Fruit fly (Drosophila melanogaster) whole organism, prepupa: Measurements from ENCODE around the gene CheB93a.
A peak's percentile ranks its signal among the peaks of the same experiment; 100 is the strongest.

Source experiments
- Blimp-1 ChIP-seq: fragments of 200-800 bp; sonication (Bioruptor generic); optimal IDR thresholded peaks from 3 replicates; lab custom pipeline; 2017; ENCODE audit warnings: missing biosample characterization, missing genetic modification characterization, mild to moderate bottlenecking, moderate library complexity, missing genetic modification reagents
- CG10631 ChIP-seq: fragments of 200-800 bp; sonication (Bioruptor generic); optimal IDR thresholded peaks from 2 replicates; lab custom pipeline; 2016; ENCODE audit warnings: missing biosample characterization, missing genetic modification characterization
- CG10669 ChIP-seq: fragments of 200-800 bp; sonication (Bioruptor generic); optimal IDR thresholded peaks from 3 replicates; lab custom pipeline; 2018; ENCODE audit warnings: missing biosample characterization, mild to moderate bottlenecking, missing genetic modification characterization, moderate library complexity
- CG11294 ChIP-seq: fragments of 200-800 bp; sonication (Bioruptor generic); IDR thresholded peaks from 2 replicates; pipeline ENCODE4 v1.3.6; 2022; ENCODE audit warnings: missing biosample characterization, missing genetic modification characterization
- CG11762 ChIP-seq: fragments of 200-800 bp; sonication (Bioruptor generic); optimal IDR thresholded peaks from 3 replicates; lab custom pipeline; 2016; ENCODE audit warnings: missing biosample characterization, missing genetic modification characterization; ENCODE audit not compliant: insufficient read depth
- CG11902 ChIP-seq: fragments of 200-800 bp; sonication (Bioruptor generic); optimal IDR thresholded peaks from 3 replicates; lab custom pipeline; 2016; ENCODE audit warnings: missing biosample characterization, missing genetic modification characterization
- CG15336 ChIP-seq: fragments of 200-800 bp; sonication (Bioruptor generic); IDR thresholded peaks from 2 replicates; pipeline ENCODE4 v1.3.6; 2022; ENCODE audit warnings: missing biosample characterization, missing genetic modification characterization
- CG16779 ChIP-seq: fragments of 200-800 bp; sonication (Bioruptor generic); optimal IDR thresholded peaks from 3 replicates; lab custom pipeline; 2017; ENCODE audit warnings: missing biosample characterization, mild to moderate bottlenecking, missing genetic modification characterization
- CG3032 ChIP-seq: fragments of 200-800 bp; optimal IDR thresholded peaks from 2 replicates; lab custom pipeline; 2019; ENCODE audit warnings: missing biosample characterization, mild to moderate bottlenecking, missing genetic modification characterization, moderate library complexity
- CG31627 ChIP-seq: fragments of 200-800 bp; sonication (Bioruptor generic); optimal IDR thresholded peaks from 3 replicates; lab custom pipeline; 2016; ENCODE audit warnings: missing biosample characterization, missing genetic modification characterization
- CG32006 ChIP-seq: fragments of 200-800 bp; sonication (Bioruptor generic); optimal IDR thresholded peaks from 3 replicates; lab custom pipeline; 2017; ENCODE audit warnings: missing biosample characterization, mild to moderate bottlenecking, missing genetic modification characterization
- CG3919 ChIP-seq: fragments of 200-800 bp; sonication (Bioruptor generic); optimal IDR thresholded peaks from 3 replicates; lab custom pipeline; 2016; ENCODE audit warnings: missing biosample characterization, missing genetic modification characterization
- CG6276 ChIP-seq: fragments of 200-800 bp; sonication (Bioruptor generic); optimal IDR thresholded peaks from 2 replicates; lab custom pipeline; 2017; ENCODE audit warnings: missing biosample characterization, mild to moderate bottlenecking, missing genetic modification characterization
- CG6808 ChIP-seq: fragments of 200-800 bp; sonication (Bioruptor generic); optimal IDR thresholded peaks from 3 replicates; lab custom pipeline; 2017; ENCODE audit warnings: missing biosample characterization, missing genetic modification characterization, mild to moderate bottlenecking, moderate library complexity, missing genetic modification reagents
- CG7368 ChIP-seq: fragments of 200-800 bp; sonication (Bioruptor generic); optimal IDR thresholded peaks from 3 replicates; lab custom pipeline; 2016; ENCODE audit warnings: missing biosample characterization, missing genetic modification characterization
- CG8319 ChIP-seq: fragments of 200-800 bp; sonication (Bioruptor generic); optimal IDR thresholded peaks from 3 replicates; lab custom pipeline; 2016; ENCODE audit warnings: missing biosample characterization, missing genetic modification characterization
- CG8632 ChIP-seq: fragments of 200-800 bp; sonication (Bioruptor generic); optimal IDR thresholded peaks from 3 replicates; lab custom pipeline; 2016; ENCODE audit warnings: missing biosample characterization, missing genetic modification characterization
- CG9139 ChIP-seq: fragments of 200-800 bp; sonication (Bioruptor generic); optimal IDR thresholded peaks from 3 replicates; lab custom pipeline; 2017; ENCODE audit warnings: missing biosample characterization, mild to moderate bottlenecking, missing genetic modification characterization
- Eip75B ChIP-seq: fragments of 200-800 bp; sonication (Bioruptor generic); optimal IDR thresholded peaks from 3 replicates; lab custom pipeline; 2016; ENCODE audit warnings: missing biosample characterization, missing genetic modification characterization
- Eip93F ChIP-seq: fragments of 200-800 bp; sonication (Bioruptor generic); optimal IDR thresholded peaks from 2 replicates; lab custom pipeline; 2016; ENCODE audit warnings: missing biosample characterization, mild to moderate bottlenecking, missing genetic modification characterization
- Ets21C ChIP-seq: fragments of 200-800 bp; sonication (Bioruptor generic); optimal IDR thresholded peaks from 3 replicates; lab custom pipeline; 2016; ENCODE audit warnings: missing biosample characterization, missing genetic modification characterization
- Hr39 ChIP-seq: fragments of 200-800 bp; sonication (Bioruptor generic); optimal IDR thresholded peaks from 2 replicates; lab custom pipeline; 2016; ENCODE audit warnings: missing biosample characterization, missing genetic modification characterization
- Lpt ChIP-seq: fragments of 200-800 bp; sonication (Bioruptor generic); optimal IDR thresholded peaks from 3 replicates; lab custom pipeline; 2016; ENCODE audit warnings: missing biosample characterization, missing genetic modification characterization
- Met ChIP-seq: fragments of 200-800 bp; sonication (Bioruptor generic); optimal IDR thresholded peaks from 3 replicates; lab custom pipeline; 2016; ENCODE audit warnings: missing biosample characterization, missing genetic modification characterization
- OdsH ChIP-seq: fragments of 200-800 bp; sonication (Bioruptor generic); optimal IDR thresholded peaks from 3 replicates; lab custom pipeline; 2016; ENCODE audit warnings: missing biosample characterization, missing genetic modification characterization
- Smox ChIP-seq: fragments of 200-800 bp; sonication (Bioruptor generic); optimal IDR thresholded peaks from 3 replicates; lab custom pipeline; 2016; ENCODE audit warnings: missing biosample characterization, missing genetic modification characterization
- Sox14 ChIP-seq: fragments of 200-800 bp; sonication (Bioruptor generic); optimal IDR thresholded peaks from 3 replicates; lab custom pipeline; 2016; ENCODE audit warnings: missing biosample characterization, missing genetic modification characterization
- achi ChIP-seq: fragments of 200-800 bp; sonication (Bioruptor generic); optimal IDR thresholded peaks from 3 replicates; lab custom pipeline; 2016; ENCODE audit warnings: missing biosample characterization, missing genetic modification characterization
- cyc ChIP-seq: fragments of 200-800 bp; sonication (Bioruptor generic); optimal IDR thresholded peaks from 3 replicates; lab custom pipeline; 2016; ENCODE audit warnings: missing biosample characterization, missing genetic modification characterization
- dac ChIP-seq: fragments of 200-800 bp; sonication (Bioruptor generic); optimal IDR thresholded peaks from 2 replicates; lab custom pipeline; 2017; ENCODE audit warnings: missing biosample characterization, mild to moderate bottlenecking, missing genetic modification characterization
- dsx ChIP-seq: fragments of 200-800 bp; optimal IDR thresholded peaks from 3 replicates; lab custom pipeline; 2019; ENCODE audit warnings: missing biosample characterization, mild to moderate bottlenecking, missing genetic modification characterization, moderate library complexity; ENCODE audit not compliant: poor library complexity, severe bottlenecking
- eg ChIP-seq: fragments of 200-800 bp; sonication (Bioruptor generic); IDR thresholded peaks from 3 replicates; pipeline ENCODE4 v1.3.6; 2022; ENCODE audit warnings: missing biosample characterization, missing genetic modification characterization
- esn ChIP-seq: fragments of 200-800 bp; sonication (Bioruptor generic); optimal IDR thresholded peaks from 2 replicates; lab custom pipeline; 2016; ENCODE audit warnings: missing biosample characterization, mild to moderate bottlenecking, missing genetic modification characterization, moderate library complexity
- fd85E ChIP-seq: fragments of 200-800 bp; sonication (Bioruptor generic); optimal IDR thresholded peaks from 3 replicates; lab custom pipeline; 2016; ENCODE audit warnings: missing biosample characterization, missing genetic modification characterization
- fkh ChIP-seq: fragments of 200-800 bp; sonication (Bioruptor generic); optimal IDR thresholded peaks from 3 replicates; lab custom pipeline; 2017; ENCODE audit warnings: missing biosample characterization, mild to moderate bottlenecking, missing genetic modification characterization, moderate library complexity
- lz ChIP-seq: fragments of 200-800 bp; sonication (Bioruptor generic); optimal IDR thresholded peaks from 3 replicates; lab custom pipeline; 2016; ENCODE audit warnings: missing biosample characterization, missing genetic modification characterization
- net ChIP-seq: fragments of 200-800 bp; sonication (Bioruptor generic); optimal IDR thresholded peaks from 3 replicates; lab custom pipeline; 2016; ENCODE audit warnings: missing biosample characterization, missing genetic modification characterization
- pdm3 ChIP-seq: fragments of 200-800 bp; sonication (Bioruptor generic); optimal IDR thresholded peaks from 3 replicates; lab custom pipeline; 2016; ENCODE audit warnings: missing biosample characterization, missing genetic modification characterization
- salr ChIP-seq, 2 experiments: fragments of 200-800 bp; sonication (Bioruptor generic); optimal IDR thresholded peaks; 3 replicates each; lab custom pipeline; 2016 to 2018; ENCODE audit warnings: missing biosample characterization in 2 of 2, missing genetic modification characterization in 2 of 2, mild to moderate bottlenecking in 1 of 2
- spab ChIP-seq: fragments of 200-800 bp; sonication (Bioruptor generic); optimal IDR thresholded peaks from 2 replicates; lab custom pipeline; 2017; ENCODE audit warnings: missing biosample characterization, mild to moderate bottlenecking, missing genetic modification characterization, missing genetic modification reagents
- svp ChIP-seq: fragments of 200-800 bp; sonication (Bioruptor generic); peaks from one replicate; lab custom pipeline; 2016; ENCODE audit warnings: missing biosample characterization, missing genetic modification characterization
- topi ChIP-seq: fragments of 200-800 bp; sonication (Bioruptor generic); optimal IDR thresholded peaks from 3 replicates; lab custom pipeline; 2016; ENCODE audit warnings: missing biosample characterization, missing genetic modification characterization

CheB93a gene

dm6 chr3R:21407145-21407544 lies at the start of gene CheB93a:
CheB93a (plus strand) TSS chr3R:21407445.
- TF ChIP-seq dsx (GFP tag; lab: Kevin White, UChicago) = no peak
- TF ChIP-seq lz (GFP tag; lab: Kevin White, UChicago) = no peak
- TF ChIP-seq CG9139 (GFP tag; lab: Kevin White, UChicago) = no peak
- no peak for TF ChIP-seq pdm3 (GFP tag; lab: Kevin White, UChicago)
- TF ChIP-seq eg = no peak
- TF ChIP-seq CG8319 = no peak

dm6 chr3R:21359375-21360191 lies 47.7 kb upstream of the CheB93a start:
- TF ChIP-seq CG10669 (GFP tag; lab: Kevin White, UChicago) = no peak
- peak; percentile 14 for TF ChIP-seq esn (GFP tag; lab: Kevin White, UChicago)

- no peak for TF ChIP-seq OdsH (GFP tag; lab: Kevin White, UChicago)
- TF ChIP-seq achi (GFP tag; lab: Kevin White, UChicago) = no peak
- TF ChIP-seq lz (GFP tag; lab: Kevin White, UChicago) = no peak
- TF ChIP-seq cyc = no peak
- no peak for TF ChIP-seq topi
- TF ChIP-seq dsx (GFP tag; lab: Kevin White, UChicago) = no peak
- TF ChIP-seq Ets21C (GFP tag; lab: Kevin White, UChicago) = no peak
- TF ChIP-seq net (GFP tag; lab: Kevin White, UChicago) = no peak
- no peak for TF ChIP-seq fd85E (GFP tag; lab: Kevin White, UChicago)
- no peak for TF ChIP-seq CG6808 (GFP tag; lab: Kevin White, UChicago)
- no peak for TF ChIP-seq Eip93F
- no peak for TF ChIP-seq fkh (GFP tag; lab: Kevin White, UChicago)
- no peak for TF ChIP-seq salr (GFP tag; optimal IDR thresholded peaks at IDR 0.05; lab: Kevin White, UChicago)
Observed at dm6 chr3R:21360192-21360535, 47.1 kb upstream of the CheB93a start.

dm6 chr3R:21365262-21365661 lies 42.0 kb upstream of the CheB93a start:
- peak; percentile 94 for TF ChIP-seq CG10669 (GFP tag; lab: Kevin White, UChicago)
- peak; percentile 95 for TF ChIP-seq Eip75B (GFP tag; lab: Kevin White, UChicago)
- TF ChIP-seq Smox (GFP tag; lab: Kevin White, UChicago) = peak; percentile 97
- TF ChIP-seq salr (GFP tag; optimal IDR thresholded peaks at IDR 0.05; lab: Kevin White, UChicago) = peak in 1 of 2 experiments; percentile 87
- TF ChIP-seq dac (GFP tag; lab: Kevin White, UChicago) = no peak
- TF ChIP-seq Met (GFP tag; lab: Kevin White, UChicago) = peak; percentile 97
- peak; percentile 92 for TF ChIP-seq CG15336 (GFP tag; lab: Robert Waterston, UW)
- peak; percentile 93 for TF ChIP-seq Lpt (GFP tag; lab: Kevin White, UChicago)
- TF ChIP-seq esn (GFP tag; lab: Kevin White, UChicago) = peak; percentile 98
- TF ChIP-seq CG8319 = peak; percentile 97
- peak; percentile 85 for TF ChIP-seq fd85E (GFP tag; lab: Kevin White, UChicago)
- TF ChIP-seq Eip93F = peak; percentile 89
- TF ChIP-seq spab = peak; percentile 91
- no peak for TF ChIP-seq CG7368 (GFP tag; lab: Kevin White, UChicago)
- peak; percentile 93 for TF ChIP-seq CG8632 (GFP tag; lab: Kevin White, UChicago)
- TF ChIP-seq lz (GFP tag; lab: Kevin White, UChicago) = peak; percentile 98
- TF ChIP-seq OdsH (GFP tag; lab: Kevin White, UChicago) = peak; percentile 98
- TF ChIP-seq eg = peak; percentile 92; the same call in 2 of the 3 replicates
- TF ChIP-seq CG10631 (GFP tag; lab: Kevin White, UChicago) = peak; percentile 98
- TF ChIP-seq CG11294 (GFP tag; lab: Robert Waterston, UW) = peak; percentile 93; the same call in 1 of the 2 replicates
- TF ChIP-seq Hr39 = peak; percentile 98
- TF ChIP-seq svp = peak; percentile 99
- TF ChIP-seq Blimp-1 (GFP tag; lab: Kevin White, UChicago) = peak; percentile 91
- peak; percentile 98 for TF ChIP-seq CG31627 (GFP tag; lab: Kevin White, UChicago)
- peak; percentile 98 for TF ChIP-seq CG11902
- TF ChIP-seq CG32006 (GFP tag; lab: Kevin White, UChicago) = peak; percentile 97
- TF ChIP-seq CG6276 (GFP tag; lab: Kevin White, UChicago) = no peak
- peak; percentile 96 for TF ChIP-seq CG3919
- no peak for TF ChIP-seq net (GFP tag; lab: Kevin White, UChicago)
- peak; percentile 89 for TF ChIP-seq dsx (GFP tag; lab: Kevin White, UChicago)
- TF ChIP-seq achi (GFP tag; lab: Kevin White, UChicago) = peak; percentile 97
- peak; percentile 97 for TF ChIP-seq CG3032
- peak; percentile 93 for TF ChIP-seq CG11762
- peak; percentile 98 for TF ChIP-seq Sox14 (GFP tag; lab: Kevin White, UChicago)
- TF ChIP-seq CG16779 (tag; lab: Kevin White, UChicago) = no peak
